Fruit fly (Drosophila melanogaster): ENCODE data around the gene Gug.

The Gug gene

DNA sequence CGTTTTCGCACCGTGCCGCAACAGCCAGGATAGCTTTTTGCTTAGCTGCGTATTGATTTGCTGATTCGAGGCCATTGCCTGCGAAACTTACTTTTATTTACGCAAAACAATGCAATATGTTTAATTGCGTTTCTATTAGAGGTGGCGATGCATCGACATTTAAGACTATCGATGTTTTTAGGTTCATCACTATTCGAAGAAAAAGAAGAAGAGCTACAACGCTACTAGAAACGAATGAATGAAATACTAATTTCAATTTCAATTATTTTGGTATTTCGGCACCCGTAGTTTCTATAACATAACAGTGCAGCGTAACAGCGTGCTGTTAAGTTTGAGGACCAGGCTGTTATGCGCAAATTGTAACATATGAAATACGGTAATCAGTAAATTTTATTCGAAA lies 44.6 kb upstream of the Gug start, which contains the start of the genes Tpt, mkg-p and CG13667 (continued):
- TF ChIP-seq CG9609 (GFP tag; optimal IDR thresholded peaks at IDR 0.05) (no peak), HLHmδ (GFP tag; optimal IDR thresholded peaks at IDR 0.05) (no peak), Dll (GFP tag; IDR thresholded peaks at IDR 0.05; ENCODE audit: partially characterized antibody) (peak; percentile 89), CG2889 (GFP tag; IDR thresholded peaks at IDR 0.05) (no peak), CG4404 (GFP tag; IDR thresholded peaks at IDR 0.05) (no peak), CG11456 (GFP tag; IDR thresholded peaks at IDR 0.05) (no peak), Optix (GFP tag; IDR thresholded peaks at IDR 0.05) (no peak), Elba2 (GFP tag; optimal IDR thresholded peaks at IDR 0.05) (no peak), pum (GFP tag; optimal IDR thresholded peaks at IDR 0.05) (no peak), her (GFP tag; optimal IDR thresholded peaks at IDR 0.05) (no peak), Dad (GFP tag; optimal IDR thresholded peaks at IDR 0.05) (no peak), CG4707 (GFP tag; optimal IDR thresholded peaks at IDR 0.05) (no peak), ac (GFP tag; optimal IDR thresholded peaks at IDR 0.05) (no peak), Rx (GFP tag; IDR thresholded peaks at IDR 0.05) (no peak), CG6791 (GFP tag; IDR thresholded peaks at IDR 0.05; ENCODE audit: partially characterized antibody) (peak; percentile 79), CG13287 (GFP tag; IDR thresholded peaks at IDR 0.05; ENCODE audit: partially characterized antibody) (peak; percentile 94), Ada2b (GFP tag; IDR thresholded peaks at IDR 0.05) (no peak), onecut (GFP tag; IDR thresholded peaks at IDR 0.05) (no peak)

DNA sequence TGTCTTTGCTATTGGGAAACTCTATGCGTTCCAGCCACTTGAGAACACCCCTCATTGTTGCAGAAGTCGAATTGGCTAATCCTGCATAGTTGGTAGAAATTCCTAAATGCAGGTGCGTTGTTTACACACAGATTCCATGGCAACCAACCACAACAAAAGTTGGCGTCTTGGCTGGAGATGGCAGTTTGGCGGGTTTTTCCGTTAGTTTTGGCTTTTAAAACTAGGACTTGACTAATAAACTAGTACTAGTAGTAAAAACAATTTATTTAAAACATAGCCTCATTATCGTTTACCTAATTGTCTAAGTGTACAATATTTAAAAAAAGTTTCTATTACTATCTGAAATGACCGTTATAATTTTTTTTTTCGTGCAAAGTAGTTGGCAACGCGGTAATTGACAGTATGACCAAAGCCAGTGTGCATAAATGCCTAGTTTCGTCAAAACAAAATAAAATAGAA lies 38.3 kb upstream of the Gug start, which contains the start of gene Exo70:
Gene Exo70 (plus strand): TSS at position 413 of the 459 bp plus-strand sequence.
- TF ChIP-seq CG17612 (GFP tag; IDR thresholded peaks at IDR 0.05), result no peak
- peak; percentile 13 for TF ChIP-seq salm (tag; optimal IDR thresholded peaks at IDR 0.05)
- TF ChIP-seq Hr78 (GFP tag; optimal IDR thresholded peaks at IDR 0.05), result no peak
- no peak for TF ChIP-seq CG18476 (GFP tag; optimal IDR thresholded peaks at IDR 0.05)
- no peak for TF ChIP-seq CG3163 (GFP tag; optimal IDR thresholded peaks at IDR 0.05)
- TF ChIP-seq CG12391 (tag; optimal IDR thresholded peaks at IDR 0.05), result peak; percentile 41
- TF ChIP-seq ro (GFP tag; IDR thresholded peaks at IDR 0.05), result no peak
- peak; percentile 74 for TF ChIP-seq CG10267 (tag; optimal IDR thresholded peaks at IDR 0.05)
- TF ChIP-seq toy (GFP tag; IDR thresholded peaks at IDR 0.05), result no peak
- TF ChIP-seq kah (GFP tag; optimal IDR thresholded peaks at IDR 0.05), result peak; percentile 93
- TF ChIP-seq CG2116 (GFP tag; optimal IDR thresholded peaks at IDR 0.05), result peak; percentile 66
- no peak for TF ChIP-seq ssp (GFP tag; IDR thresholded peaks at IDR 0.05)
- TF ChIP-seq Dp (GFP tag; optimal IDR thresholded peaks at IDR 0.05), result peak; percentile 2
- TF ChIP-seq CG3065 (GFP tag; optimal IDR thresholded peaks at IDR 0.05), result no peak
- peak; percentile 69 for TF ChIP-seq stwl (tag; optimal IDR thresholded peaks at IDR 0.05)
- no peak for TF ChIP-seq sna (GFP tag; IDR thresholded peaks at IDR 0.05; ENCODE audit: partially characterized antibody)
- TF ChIP-seq phol (tag; optimal IDR thresholded peaks at IDR 0.05), result peak; percentile 65
- TF ChIP-seq TFAM (GFP tag; optimal IDR thresholded peaks at IDR 0.05), result no peak
- TF ChIP-seq ato (GFP tag; IDR thresholded peaks at IDR 0.05; ENCODE audit: partially characterized antibody), result no peak
- TF ChIP-seq Ets97D (GFP tag; optimal IDR thresholded peaks at IDR 0.05), result peak; percentile 51
- no peak for TF ChIP-seq emc (GFP tag; optimal IDR thresholded peaks at IDR 0.05)
- no peak for TF ChIP-seq cato (GFP tag; optimal IDR thresholded peaks at IDR 0.05; ENCODE audit: borderline replicate concordance)
- no peak for TF ChIP-seq CG10654 (GFP tag; optimal IDR thresholded peaks at IDR 0.05)
- TF ChIP-seq CG34376 (GFP tag; optimal IDR thresholded peaks at IDR 0.05), result no peak
- TF ChIP-seq repo (GFP tag; optimal IDR thresholded peaks at IDR 0.05), result no peak
- no peak for TF ChIP-seq lbe (GFP tag; optimal IDR thresholded peaks at IDR 0.05)
- TF ChIP-seq ind (GFP tag; optimal IDR thresholded peaks at IDR 0.05), result no peak
- TF ChIP-seq CG11398 (GFP tag; optimal IDR thresholded peaks at IDR 0.05), result no peak
- TF ChIP-seq zfh1 (GFP tag; IDR thresholded peaks at IDR 0.05), result no peak
- peak; percentile 50 for TF ChIP-seq Sry-δ (GFP tag; optimal IDR thresholded peaks at IDR 0.05)
- TF ChIP-seq CG18262 (tag; optimal IDR thresholded peaks at IDR 0.05), result no peak
- TF ChIP-seq Sin3A (optimal IDR thresholded peaks at IDR 0.05), result peak; percentile 62
- TF ChIP-seq dpn (GFP tag; optimal IDR thresholded peaks at IDR 0.05), result peak in 1 of 2 experiments; percentile 9
- peak; percentile 28; the same call in 1 of the 2 replicates for TF ChIP-seq CG13287 (GFP tag; IDR thresholded peaks at IDR 0.05; ENCODE audit: partially characterized antibody)
- TF ChIP-seq Dad (GFP tag; optimal IDR thresholded peaks at IDR 0.05), result no peak

Measured in whole organism, embryonic.